Fruit fly (Drosophila melanogaster) whole organism, prepupa: ENCODE results near the gene CG31650.

Source experiments
- Blimp-1 ChIP-seq: fragments of 200-800 bp; sonication (Bioruptor generic); optimal IDR thresholded peaks from 3 replicates; lab custom pipeline; 2017; ENCODE audit warnings: missing biosample characterization, missing genetic modification characterization, mild to moderate bottlenecking, moderate library complexity, missing genetic modification reagents
- CG10631 ChIP-seq: fragments of 200-800 bp; sonication (Bioruptor generic); optimal IDR thresholded peaks from 2 replicates; lab custom pipeline; 2016; ENCODE audit warnings: missing biosample characterization, missing genetic modification characterization
- CG11762 ChIP-seq: fragments of 200-800 bp; sonication (Bioruptor generic); optimal IDR thresholded peaks from 3 replicates; lab custom pipeline; 2016; ENCODE audit warnings: missing biosample characterization, missing genetic modification characterization; ENCODE audit not compliant: insufficient read depth
- CG15336 ChIP-seq: fragments of 200-800 bp; sonication (Bioruptor generic); IDR thresholded peaks from 2 replicates; pipeline ENCODE4 v1.3.6; 2022; ENCODE audit warnings: missing biosample characterization, missing genetic modification characterization
- CG1621 ChIP-seq: fragments of 200-800 bp; sonication (Bioruptor generic); optimal IDR thresholded peaks from 3 replicates; lab custom pipeline; 2018; ENCODE audit warnings: missing biosample characterization, mild to moderate bottlenecking, missing genetic modification characterization
- CG16779 ChIP-seq: fragments of 200-800 bp; sonication (Bioruptor generic); optimal IDR thresholded peaks from 3 replicates; lab custom pipeline; 2017; ENCODE audit warnings: missing biosample characterization, mild to moderate bottlenecking, missing genetic modification characterization
- CG3032 ChIP-seq: fragments of 200-800 bp; optimal IDR thresholded peaks from 2 replicates; lab custom pipeline; 2019; ENCODE audit warnings: missing biosample characterization, mild to moderate bottlenecking, missing genetic modification characterization, moderate library complexity
- CG31627 ChIP-seq: fragments of 200-800 bp; sonication (Bioruptor generic); optimal IDR thresholded peaks from 3 replicates; lab custom pipeline; 2016; ENCODE audit warnings: missing biosample characterization, missing genetic modification characterization
- CG32006 ChIP-seq: fragments of 200-800 bp; sonication (Bioruptor generic); optimal IDR thresholded peaks from 3 replicates; lab custom pipeline; 2017; ENCODE audit warnings: missing biosample characterization, mild to moderate bottlenecking, missing genetic modification characterization
- CG34406 ChIP-seq: fragments of 200-800 bp; sonication (Bioruptor generic); optimal IDR thresholded peaks from 3 replicates; lab custom pipeline; 2016; ENCODE audit warnings: missing biosample characterization, missing genetic modification characterization
- CG3919 ChIP-seq: fragments of 200-800 bp; sonication (Bioruptor generic); optimal IDR thresholded peaks from 3 replicates; lab custom pipeline; 2016; ENCODE audit warnings: missing biosample characterization, missing genetic modification characterization
- CG4318 ChIP-seq: fragments of 200-800 bp; sonication (Bioruptor generic); optimal IDR thresholded peaks from 3 replicates; lab custom pipeline; 2017; ENCODE audit warnings: missing biosample characterization, mild to moderate bottlenecking, missing genetic modification characterization
- CG6276 ChIP-seq: fragments of 200-800 bp; sonication (Bioruptor generic); optimal IDR thresholded peaks from 2 replicates; lab custom pipeline; 2017; ENCODE audit warnings: missing biosample characterization, mild to moderate bottlenecking, missing genetic modification characterization
- CG6792 ChIP-seq: fragments of 200-800 bp; sonication (Bioruptor generic); optimal IDR thresholded peaks from 3 replicates; lab custom pipeline; 2016; ENCODE audit warnings: missing biosample characterization, missing genetic modification characterization
- CG6808 ChIP-seq: fragments of 200-800 bp; sonication (Bioruptor generic); optimal IDR thresholded peaks from 3 replicates; lab custom pipeline; 2017; ENCODE audit warnings: missing biosample characterization, missing genetic modification characterization, mild to moderate bottlenecking, moderate library complexity, missing genetic modification reagents
- CG7368 ChIP-seq: fragments of 200-800 bp; sonication (Bioruptor generic); optimal IDR thresholded peaks from 3 replicates; lab custom pipeline; 2016; ENCODE audit warnings: missing biosample characterization, missing genetic modification characterization
- Eip75B ChIP-seq: fragments of 200-800 bp; sonication (Bioruptor generic); optimal IDR thresholded peaks from 3 replicates; lab custom pipeline; 2016; ENCODE audit warnings: missing biosample characterization, missing genetic modification characterization
- Eip78C ChIP-seq: fragments of 200-800 bp; sonication (Bioruptor generic); peaks from one replicate; lab custom pipeline; 2016; ENCODE audit warnings: missing biosample characterization, missing genetic modification characterization
- Eip93F ChIP-seq: fragments of 200-800 bp; sonication (Bioruptor generic); optimal IDR thresholded peaks from 2 replicates; lab custom pipeline; 2016; ENCODE audit warnings: missing biosample characterization, mild to moderate bottlenecking, missing genetic modification characterization
- Ets21C ChIP-seq: fragments of 200-800 bp; sonication (Bioruptor generic); optimal IDR thresholded peaks from 3 replicates; lab custom pipeline; 2016; ENCODE audit warnings: missing biosample characterization, missing genetic modification characterization
- Gug ChIP-seq: fragments of 200-800 bp; sonication (Bioruptor generic); IDR thresholded peaks from 2 replicates; pipeline ENCODE4 v1.3.6; 2022; ENCODE audit warnings: missing biosample characterization, missing genetic modification characterization
- Hr38 ChIP-seq: sonication (Bioruptor generic); optimal IDR thresholded peaks from 2 replicates; lab custom pipeline; 2016; ENCODE audit warnings: missing biosample characterization, missing genetic modification characterization
- Hr39 ChIP-seq: fragments of 200-800 bp; sonication (Bioruptor generic); optimal IDR thresholded peaks from 2 replicates; lab custom pipeline; 2016; ENCODE audit warnings: missing biosample characterization, missing genetic modification characterization
- Hr4 ChIP-seq: fragments of 200-800 bp; sonication (Bioruptor generic); optimal IDR thresholded peaks from 3 replicates; lab custom pipeline; 2016; ENCODE audit warnings: missing biosample characterization, missing genetic modification characterization
- Met ChIP-seq: fragments of 200-800 bp; sonication (Bioruptor generic); optimal IDR thresholded peaks from 3 replicates; lab custom pipeline; 2016; ENCODE audit warnings: missing biosample characterization, missing genetic modification characterization
- OdsH ChIP-seq: fragments of 200-800 bp; sonication (Bioruptor generic); optimal IDR thresholded peaks from 3 replicates; lab custom pipeline; 2016; ENCODE audit warnings: missing biosample characterization, missing genetic modification characterization
- Smox ChIP-seq: fragments of 200-800 bp; sonication (Bioruptor generic); optimal IDR thresholded peaks from 3 replicates; lab custom pipeline; 2016; ENCODE audit warnings: missing biosample characterization, missing genetic modification characterization
- Sox102F ChIP-seq: fragments of 200-800 bp; sonication (Bioruptor generic); optimal IDR thresholded peaks from 2 replicates; lab custom pipeline; 2016; ENCODE audit warnings: missing biosample characterization, mild to moderate bottlenecking, missing genetic modification characterization
- Sox15 ChIP-seq: fragments of 200-800 bp; sonication (Bioruptor generic); optimal IDR thresholded peaks from 3 replicates; lab custom pipeline; 2016; ENCODE audit warnings: missing biosample characterization, missing genetic modification characterization
- acj6 ChIP-seq: fragments of 200-800 bp; sonication (Bioruptor generic); optimal IDR thresholded peaks from 3 replicates; lab custom pipeline; 2016; ENCODE audit warnings: missing biosample characterization, missing genetic modification characterization
- cyc ChIP-seq: fragments of 200-800 bp; sonication (Bioruptor generic); optimal IDR thresholded peaks from 3 replicates; lab custom pipeline; 2016; ENCODE audit warnings: missing biosample characterization, missing genetic modification characterization
- dac ChIP-seq: fragments of 200-800 bp; sonication (Bioruptor generic); optimal IDR thresholded peaks from 2 replicates; lab custom pipeline; 2017; ENCODE audit warnings: missing biosample characterization, mild to moderate bottlenecking, missing genetic modification characterization
- dsx ChIP-seq: fragments of 200-800 bp; optimal IDR thresholded peaks from 3 replicates; lab custom pipeline; 2019; ENCODE audit warnings: missing biosample characterization, mild to moderate bottlenecking, missing genetic modification characterization, moderate library complexity; ENCODE audit not compliant: poor library complexity, severe bottlenecking
- eg ChIP-seq: fragments of 200-800 bp; sonication (Bioruptor generic); IDR thresholded peaks from 3 replicates; pipeline ENCODE4 v1.3.6; 2022; ENCODE audit warnings: missing biosample characterization, missing genetic modification characterization
- fd59A ChIP-seq: fragments of 200-800 bp; sonication (Bioruptor generic); optimal IDR thresholded peaks from 2 replicates; lab custom pipeline; 2017; ENCODE audit warnings: missing biosample characterization, mild to moderate bottlenecking, missing genetic modification characterization, missing genetic modification reagents
- fd85E ChIP-seq: fragments of 200-800 bp; sonication (Bioruptor generic); optimal IDR thresholded peaks from 3 replicates; lab custom pipeline; 2016; ENCODE audit warnings: missing biosample characterization, missing genetic modification characterization
- fkh ChIP-seq: fragments of 200-800 bp; sonication (Bioruptor generic); optimal IDR thresholded peaks from 3 replicates; lab custom pipeline; 2017; ENCODE audit warnings: missing biosample characterization, mild to moderate bottlenecking, missing genetic modification characterization, moderate library complexity
- lz ChIP-seq: fragments of 200-800 bp; sonication (Bioruptor generic); optimal IDR thresholded peaks from 3 replicates; lab custom pipeline; 2016; ENCODE audit warnings: missing biosample characterization, missing genetic modification characterization
- net ChIP-seq: fragments of 200-800 bp; sonication (Bioruptor generic); optimal IDR thresholded peaks from 3 replicates; lab custom pipeline; 2016; ENCODE audit warnings: missing biosample characterization, missing genetic modification characterization
- pdm3 ChIP-seq: fragments of 200-800 bp; sonication (Bioruptor generic); optimal IDR thresholded peaks from 3 replicates; lab custom pipeline; 2016; ENCODE audit warnings: missing biosample characterization, missing genetic modification characterization
- salr ChIP-seq, 2 experiments: fragments of 200-800 bp; sonication (Bioruptor generic); optimal IDR thresholded peaks; 3 replicates each; lab custom pipeline; 2016 to 2018; ENCODE audit warnings: missing biosample characterization in 2 of 2, missing genetic modification characterization in 2 of 2, mild to moderate bottlenecking in 1 of 2
- spab ChIP-seq: fragments of 200-800 bp; sonication (Bioruptor generic); optimal IDR thresholded peaks from 2 replicates; lab custom pipeline; 2017; ENCODE audit warnings: missing biosample characterization, mild to moderate bottlenecking, missing genetic modification characterization, missing genetic modification reagents
- ss ChIP-seq, 2 experiments: fragments of 200-800 bp; sonication (Bioruptor generic); optimal IDR thresholded peaks; 2 replicates in 1 of 2; 3 replicates in 1 of 2; lab custom pipeline; 2017 to 2018; ENCODE audit warnings: mild to moderate bottlenecking in 2 of 2, missing biosample characterization in 2 of 2, missing genetic modification characterization in 2 of 2, moderate library complexity in 1 of 2
- svp ChIP-seq: fragments of 200-800 bp; sonication (Bioruptor generic); peaks from one replicate; lab custom pipeline; 2016; ENCODE audit warnings: missing biosample characterization, missing genetic modification characterization
- topi ChIP-seq: fragments of 200-800 bp; sonication (Bioruptor generic); optimal IDR thresholded peaks from 3 replicates; lab custom pipeline; 2016; ENCODE audit warnings: missing biosample characterization, missing genetic modification characterization

Gene CG31650

DNA sequence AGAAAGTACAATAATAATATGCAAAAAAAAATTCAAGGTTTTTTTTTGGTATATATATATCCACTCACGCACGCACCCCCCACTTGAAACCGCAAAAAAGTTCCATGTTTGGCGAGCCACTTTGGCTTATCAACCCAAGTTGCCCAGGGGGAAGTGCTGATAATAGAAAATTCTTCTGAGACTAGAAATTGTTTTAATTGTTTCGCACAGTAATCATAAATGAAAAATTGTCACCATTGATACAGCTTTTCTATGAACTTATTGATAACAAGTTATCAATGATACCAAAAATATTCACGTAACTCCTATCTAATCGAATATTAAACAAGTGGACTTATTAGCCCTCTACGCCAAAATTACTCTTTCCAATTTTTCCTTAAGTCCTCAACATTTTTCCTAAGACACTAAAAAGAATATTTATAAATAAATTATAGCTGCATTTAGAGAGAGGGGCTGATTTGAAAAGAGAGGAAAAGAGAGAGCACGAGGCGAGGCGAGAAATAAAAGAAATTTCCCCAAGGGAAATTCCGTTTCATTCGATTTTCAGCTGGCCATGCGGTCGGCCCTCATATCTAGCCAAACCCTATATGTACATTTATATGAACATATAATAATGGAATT, 45.8 kb downstream of the CG31650 start:
- TF ChIP-seq CG3032 (no peak), fkh (GFP tag; lab: Kevin White, UChicago) (no peak), CG10631 (no peak), Eip78C (GFP tag; lab: Kevin White, UChicago) (peak; percentile 19)

DNA sequence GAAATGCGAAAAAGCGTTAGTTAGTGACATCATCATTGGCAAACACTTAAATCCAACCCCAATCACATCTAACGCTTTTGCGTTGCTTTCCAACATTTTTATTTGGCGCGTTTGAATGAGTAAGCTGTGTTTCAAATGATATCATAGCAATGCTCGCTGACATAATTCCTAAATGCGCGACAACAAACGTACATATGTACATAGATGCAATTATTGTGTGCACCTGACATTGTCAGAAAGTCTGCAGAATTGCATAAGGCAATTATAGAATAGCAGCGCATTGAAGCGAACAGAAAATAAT, 46.3 kb downstream of the CG31650 start:
- TF ChIP-seq OdsH: no peak

DNA sequence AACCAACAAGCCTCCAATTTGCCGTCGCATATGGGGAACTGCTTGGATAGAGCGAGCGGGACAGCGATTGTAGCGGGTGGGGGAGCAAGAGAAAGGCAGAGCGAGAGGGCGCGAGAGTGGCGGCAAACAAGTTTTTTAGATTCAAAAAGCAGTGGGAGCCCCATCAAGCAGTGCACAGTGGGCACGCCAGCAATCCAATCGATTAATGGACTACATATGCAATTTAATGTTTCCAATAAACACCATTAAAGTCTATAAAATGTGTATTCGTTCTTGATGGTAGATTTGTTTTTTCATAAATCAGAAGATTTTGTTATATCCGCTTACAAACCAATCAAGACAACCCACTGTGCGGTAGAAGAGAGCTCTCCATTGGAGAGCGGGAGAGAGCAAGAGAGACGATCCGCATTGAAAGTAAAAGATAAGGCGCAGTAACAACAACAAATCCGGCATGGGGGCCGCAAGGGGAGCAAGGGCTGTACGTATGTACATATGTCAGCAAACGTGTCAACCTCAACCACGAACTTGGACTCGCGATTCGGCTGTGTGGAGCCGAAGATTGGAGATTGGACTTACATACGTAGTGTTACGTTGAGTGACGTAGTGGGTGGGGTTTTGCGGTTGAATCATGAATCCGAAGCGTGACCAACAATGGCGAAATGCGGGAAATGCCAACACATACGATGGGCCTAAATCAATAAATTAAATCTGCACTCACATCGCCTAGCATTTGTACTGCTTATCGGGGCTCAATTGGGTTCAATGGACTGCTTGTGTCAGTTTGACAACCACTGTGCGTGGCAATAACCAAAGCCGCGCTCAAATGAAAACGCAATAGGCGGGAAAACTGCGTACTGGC, 46.9 kb downstream of the CG31650 start:
- TF ChIP-seq ss (GFP tag; optimal IDR thresholded peaks at IDR 0.05; lab: Kevin White, UChicago) (peak; percentile 95 to 98), Ets21C (GFP tag; lab: Kevin White, UChicago) (peak; percentile 99), dsx (GFP tag; lab: Kevin White, UChicago) (peak; percentile 98), Smox (GFP tag; lab: Kevin White, UChicago) (peak; percentile 99), svp (GFP tag; lab: Kevin White, UChicago) (peak; percentile 100), salr (GFP tag; optimal IDR thresholded peaks at IDR 0.05; lab: Kevin White, UChicago) (peak; percentile 98 to 99), Met (GFP tag; lab: Kevin White, UChicago) (peak; percentile 99), Sox102F (GFP tag; lab: Kevin White, UChicago) (peak; percentile 99), CG6276 (peak; percentile 100), Hr4 (GFP tag; lab: Kevin White, UChicago) (peak; percentile 100), fd59A (GFP tag; lab: Kevin White, UChicago) (peak; percentile 98), CG34406 (GFP tag; lab: Kevin White, UChicago) (peak; percentile 98), CG16779 (tag; lab: Kevin White, UChicago) (peak; percentile 99), CG7368 (GFP tag; lab: Kevin White, UChicago) (peak; percentile 99), Hr39 (GFP tag; lab: Kevin White, UChicago) (peak; percentile 99), CG15336 (GFP tag; lab: Robert Waterston, UW) (peak; percentile 99), Eip75B (GFP tag; lab: Kevin White, UChicago) (peak; percentile 99), eg (GFP tag; lab: Robert Waterston, UW) (peak; percentile 99), CG11762 (GFP tag; lab: Kevin White, UChicago) (peak; percentile 99), Sox15 (GFP tag; lab: Kevin White, UChicago) (peak; percentile 99), CG31627 (GFP tag; lab: Kevin White, UChicago) (peak; percentile 99), topi (GFP tag; lab: Kevin White, UChicago) (peak; percentile 99), acj6 (GFP tag; lab: Kevin White, UChicago) (peak; percentile 99), CG4318 (GFP tag; lab: Kevin White, UChicago) (peak; percentile 99), pdm3 (peak; percentile 99), Blimp-1 (peak; percentile 97), Gug (GFP tag; lab: Robert Waterston, UW) (peak; percentile 99), spab (GFP tag; lab: Kevin White, UChicago) (peak; percentile 99), CG6792 (GFP tag; lab: Kevin White, UChicago) (peak; percentile 99), cyc (GFP tag; lab: Kevin White, UChicago) (peak; percentile 99), OdsH (peak; percentile 99), Eip78C (GFP tag; lab: Kevin White, UChicago) (peak; percentile 100), Hr38 (GFP tag; lab: Kevin White, UChicago) (peak; percentile 90), lz (GFP tag; lab: Kevin White, UChicago) (peak; percentile 99), CG3919 (GFP tag; lab: Kevin White, UChicago) (peak; percentile 100), fd85E (GFP tag; lab: Kevin White, UChicago) (peak; percentile 98), CG32006 (GFP tag; lab: Kevin White, UChicago) (peak; percentile 100), CG1621 (tag; lab: Kevin White, UChicago) (peak; percentile 99), CG10631 (peak; percentile 99), dac (GFP tag; lab: Kevin White, UChicago) (peak; percentile 99), Eip93F (GFP tag; lab: Kevin White, UChicago) (peak; percentile 95), net (GFP tag; lab: Kevin White, UChicago) (peak; percentile 99), fkh (GFP tag; lab: Kevin White, UChicago) (peak; percentile 90), CG6808 (peak; percentile 98)
